Worm (Caenorhabditis elegans): ENCODE data around the gene F55G1.15.

- TF ChIP-seq ref-1 (GFP tag; conservative IDR thresholded peaks at IDR 0.05) (no peak), ztf-23 (GFP tag; IDR thresholded peaks at IDR 0.05) (no peak), ztf-29 (GFP tag; IDR thresholded peaks at IDR 0.05) (no peak)
Observed at ce11 chrIV:7512617-7513233, 11.5 kb upstream of the F55G1.15 start, which contains the start of the genes plc-4 and R05G6.4.
